Worm (Caenorhabditis elegans): ENCODE data around the gene lips-2.

lips-2 gene

ce11 chrX:12317560-12317959 lies 32.0 kb downstream of the lips-2 start:
- no peak for TF ChIP-seq nhr-41 (GFP tag; IDR thresholded peaks at IDR 0.05)
- TF ChIP-seq unc-62 (GFP tag; optimal IDR thresholded peaks at IDR 0.05 in 1 of 2): peak in 1 of 2 experiments; percentile 91
- no peak for TF ChIP-seq unc-62 (tag; optimal IDR thresholded peaks at IDR 0.05)

- TF ChIP-seq unc-62 (GFP tag; optimal IDR thresholded peaks at IDR 0.05 in 1 of 2): peak in 1 of 2 experiments; percentile 48
- no peak for TF ChIP-seq unc-62 (tag; optimal IDR thresholded peaks at IDR 0.05)
- TF ChIP-seq snpc-4 (tag; optimal IDR thresholded peaks at IDR 0.05): no peak
Measured at ce11 chrX:12320737-12321136, 35.1 kb downstream of the lips-2 start, which contains the start of gene ceh-40. ceh-40 (minus strand) TSS chrX:12320777.

DNA sequence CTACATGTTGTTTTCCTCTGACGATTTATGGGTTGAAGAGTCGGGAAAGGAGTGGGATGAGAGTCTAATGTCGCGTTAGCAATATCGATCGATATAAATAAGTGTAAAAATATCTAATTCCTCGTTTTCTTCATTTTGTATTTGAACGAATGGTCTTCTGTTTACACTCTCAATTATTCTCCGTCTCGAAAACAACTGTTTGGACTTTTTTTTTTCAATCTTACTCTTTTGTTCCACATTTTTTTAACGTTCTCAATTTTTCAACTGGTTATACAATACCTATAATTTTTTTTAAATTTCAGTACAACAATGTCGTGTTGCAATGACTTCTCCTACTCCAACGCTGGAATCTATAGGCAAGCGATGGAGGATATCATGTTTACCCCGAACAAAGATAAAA lies 35.8 kb downstream of the lips-2 start, which contains the start of gene F17A2.13:
TSS of gene F17A2.13 (plus strand) at position 301 of the 400 bp plus-strand sequence.
- no peak for TF ChIP-seq skn-1 (tag; optimal IDR thresholded peaks at IDR 0.05)
- TF ChIP-seq lsy-2 (tag; optimal IDR thresholded peaks at IDR 0.05): no peak
- TF ChIP-seq zip-2 (tag; optimal IDR thresholded peaks at IDR 0.05): no peak
- no peak for TF ChIP-seq nhr-28 (tag; optimal IDR thresholded peaks at IDR 0.05)
- no peak for TF ChIP-seq ceh-82 (tag; optimal IDR thresholded peaks at IDR 0.05)
- no peak for TF ChIP-seq R02D3.7 (tag; optimal IDR thresholded peaks at IDR 0.05)

DNA sequence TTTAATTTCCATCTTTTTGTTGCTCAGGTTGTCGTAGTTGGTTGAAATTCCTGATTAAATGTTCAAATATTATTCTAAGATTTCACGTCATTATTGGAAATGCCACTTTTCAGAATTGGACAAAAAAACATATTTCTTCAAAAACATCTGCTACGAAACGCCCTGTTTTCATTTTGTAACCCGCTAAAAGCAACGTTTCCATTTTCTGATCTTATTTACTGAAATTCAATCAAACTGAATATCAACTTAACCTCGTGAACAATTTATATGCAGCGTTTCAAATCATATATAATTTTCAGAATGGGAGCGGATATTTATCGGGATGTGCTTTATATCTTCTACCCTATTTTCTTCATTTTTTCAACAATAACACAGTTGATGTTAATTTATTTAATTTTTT lies 37.8 kb downstream of the lips-2 start, which contains the start of gene srd-40:
TSS of gene srd-40 (plus strand) at position 301 of the 400 bp plus-strand sequence.
- TF ChIP-seq dve-1 (tag; optimal IDR thresholded peaks at IDR 0.05; ENCODE audit: insufficient read depth): no peak
- no peak for TF ChIP-seq rbr-2 (tag; optimal IDR thresholded peaks at IDR 0.05)
- no peak for TF ChIP-seq ctbp-1 (GFP tag; IDR thresholded peaks at IDR 0.05)
- no peak for TF ChIP-seq fkh-10 (GFP tag; optimal IDR thresholded peaks at IDR 0.05)

DNA sequence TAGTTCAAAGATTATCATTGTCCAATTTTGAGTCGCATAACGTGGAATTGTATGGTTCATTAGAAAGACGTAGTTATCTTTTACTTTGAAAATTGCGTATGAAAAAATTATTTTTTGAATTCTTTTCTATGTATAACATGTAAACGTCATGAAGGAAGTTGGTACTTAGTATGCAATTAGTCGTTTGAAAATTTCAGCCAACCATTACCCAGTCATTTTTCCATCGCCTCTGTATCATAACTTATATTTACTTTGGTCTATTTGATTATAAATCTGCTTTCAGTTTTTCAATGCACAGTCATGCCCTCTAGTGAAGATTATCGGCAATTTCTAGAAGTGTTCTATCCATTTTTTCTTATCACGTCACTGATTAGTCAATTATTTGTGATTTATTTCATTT lies 40.8 kb downstream of the lips-2 start, which contains the start of gene srd-41:
TSS of gene srd-41 (plus strand) at position 301 of the 400 bp plus-strand sequence.
- TF ChIP-seq pqm-1 (tag; optimal IDR thresholded peaks at IDR 0.05) (no peak), saeg-2 (GFP tag; IDR thresholded peaks at IDR 0.05) (no peak), fkh-10 (GFP tag; optimal IDR thresholded peaks at IDR 0.05) (no peak), ceh-62 (tag; optimal IDR thresholded peaks at IDR 0.05) (no peak), dve-1 (tag; optimal IDR thresholded peaks at IDR 0.05; ENCODE audit: insufficient read depth) (no peak), nhr-77 (tag; optimal IDR thresholded peaks at IDR 0.05) (no peak), ceh-28 (tag; optimal IDR thresholded peaks at IDR 0.05) (no peak), unc-130 (GFP tag; optimal IDR thresholded peaks at IDR 0.05) (no peak), ZK546.5 (tag; optimal IDR thresholded peaks at IDR 0.05) (no peak), lim-7 (GFP tag; IDR thresholded peaks at IDR 0.05) (no peak), duxl-1 (tag; optimal IDR thresholded peaks at IDR 0.05; ENCODE audit: poor library complexity) (no peak), nhr-6 (tag; optimal IDR thresholded peaks at IDR 0.05) (no peak)

DNA sequence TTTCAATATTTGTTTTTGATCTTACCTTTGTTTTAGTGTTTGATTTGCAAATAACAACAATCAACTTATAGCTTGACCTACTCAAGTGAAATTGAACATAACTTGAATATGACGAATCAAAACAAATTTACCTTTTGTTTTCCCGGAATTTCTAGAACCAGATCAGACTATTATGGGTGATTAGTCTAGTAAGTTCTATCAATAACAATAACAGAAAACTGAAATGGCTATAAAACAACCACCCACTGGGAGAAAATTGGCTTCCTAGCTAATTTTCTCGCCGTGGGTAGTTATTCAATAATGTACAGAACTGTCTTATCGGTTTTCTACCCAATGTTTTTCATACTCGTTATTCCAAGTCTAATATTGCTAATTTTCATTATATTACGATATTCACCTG lies 43.1 kb downstream of the lips-2 start, which contains the start of gene srd-45:
TSS of gene srd-45 (plus strand) at position 301 of the 400 bp plus-strand sequence.
- TF ChIP-seq unc-62 (GFP tag; optimal IDR thresholded peaks at IDR 0.05 in 1 of 2) (peak in 1 of 2 experiments; percentile 7), unc-62 (tag; optimal IDR thresholded peaks at IDR 0.05) (no peak), F44E2.7 (GFP tag; IDR thresholded peaks at IDR 0.05) (no peak)

DNA sequence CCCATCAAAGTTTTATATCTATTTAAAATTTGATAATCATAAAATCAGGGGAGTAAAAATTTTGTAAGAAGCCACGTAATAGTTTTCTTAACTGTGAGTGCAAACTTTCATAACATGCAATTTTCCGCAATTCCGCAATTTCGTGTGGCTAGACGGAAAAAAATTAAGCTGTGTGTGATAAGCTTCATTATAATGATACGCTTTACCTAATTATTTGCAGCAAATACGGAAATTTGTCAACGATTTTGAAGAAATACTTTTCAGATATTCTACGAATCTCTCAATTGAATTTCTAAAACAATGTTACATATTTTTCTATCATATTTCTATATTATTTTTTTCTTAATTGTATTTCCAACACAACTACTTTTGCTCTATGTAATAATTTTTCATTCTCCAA lies 46.2 kb downstream of the lips-2 start, which contains the start of gene srd-46:
TSS of gene srd-46 (plus strand) at position 301 of the 400 bp plus-strand sequence.
- no peak for TF ChIP-seq nhr-48 (tag; optimal IDR thresholded peaks at IDR 0.05)
- TF ChIP-seq Y75B8A.6 (GFP tag; IDR thresholded peaks at IDR 0.05): no peak
- no peak for TF ChIP-seq nhr-28 (tag; optimal IDR thresholded peaks at IDR 0.05)
- TF ChIP-seq Y5F2A.4 (GFP tag; optimal IDR thresholded peaks at IDR 0.05): no peak
- no peak for TF ChIP-seq ctbp-1 (GFP tag; IDR thresholded peaks at IDR 0.05)
- TF ChIP-seq ZK337.2 (GFP tag; IDR thresholded peaks at IDR 0.05): no peak
- no peak for TF ChIP-seq ceh-32 (tag; optimal IDR thresholded peaks at IDR 0.05; ENCODE audit: poor library complexity)
- TF ChIP-seq dve-1 (tag; optimal IDR thresholded peaks at IDR 0.05; ENCODE audit: insufficient read depth): no peak
- TF ChIP-seq lin-39 (tag; optimal IDR thresholded peaks at IDR 0.05): no peak
- TF ChIP-seq ceh-20 (GFP tag; IDR thresholded peaks at IDR 0.05): no peak
- no peak for TF ChIP-seq sdz-12 (GFP tag; optimal IDR thresholded peaks at IDR 0.05)
- TF ChIP-seq hlh-11 (tag; optimal IDR thresholded peaks at IDR 0.05): no peak
- TF ChIP-seq nhr-77 (tag; optimal IDR thresholded peaks at IDR 0.05): no peak
- no peak for TF ChIP-seq set-16 (GFP tag; IDR thresholded peaks at IDR 0.05)
- no peak for TF ChIP-seq ztf-7 (tag; optimal IDR thresholded peaks at IDR 0.05)
- no peak for TF ChIP-seq nhr-76 (tag; optimal IDR thresholded peaks at IDR 0.05)
- TF ChIP-seq madf-9 (GFP tag; conservative IDR thresholded peaks at IDR 0.05): no peak
- TF ChIP-seq F37D6.2 (tag; optimal IDR thresholded peaks at IDR 0.05): no peak
